Worm (Caenorhabditis elegans): ENCODE measurements around the gene acl-7.

Gene acl-7

DNA sequence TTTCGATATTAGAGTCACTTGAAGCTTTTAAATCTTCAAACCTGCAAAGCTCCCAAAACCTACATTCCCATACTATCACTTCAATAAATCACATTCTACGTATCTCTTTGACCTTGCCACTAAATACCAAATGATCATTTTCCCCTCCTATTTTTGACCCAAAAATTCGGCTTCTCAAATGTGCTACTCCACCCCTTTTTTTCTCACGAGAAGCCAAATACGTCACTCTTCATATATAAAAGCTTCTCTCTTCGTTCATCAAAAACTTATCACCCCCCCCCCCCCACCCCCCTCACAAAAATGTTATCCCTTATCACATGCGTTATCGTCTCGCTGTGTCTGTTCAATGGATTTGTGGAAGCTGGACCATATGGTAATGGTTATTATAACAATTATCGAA lies 10.5 kb upstream of the acl-7 start, which contains the start of gene Y46G5A.38:
Gene Y46G5A.38, plus strand, starts transcription at position 301 of the 400 bp plus-strand sequence.
- no peak for TF ChIP-seq egl-18 (GFP tag; IDR thresholded peaks at IDR 0.05)
- TF ChIP-seq lin-40 (tag; optimal IDR thresholded peaks at IDR 0.05), result no peak
- TF ChIP-seq repo-1 (tag; optimal IDR thresholded peaks at IDR 0.05), result no peak
- TF ChIP-seq snpc-1.3 (tag; optimal IDR thresholded peaks at IDR 0.05; ENCODE audit: insufficient read depth), result no peak

DNA sequence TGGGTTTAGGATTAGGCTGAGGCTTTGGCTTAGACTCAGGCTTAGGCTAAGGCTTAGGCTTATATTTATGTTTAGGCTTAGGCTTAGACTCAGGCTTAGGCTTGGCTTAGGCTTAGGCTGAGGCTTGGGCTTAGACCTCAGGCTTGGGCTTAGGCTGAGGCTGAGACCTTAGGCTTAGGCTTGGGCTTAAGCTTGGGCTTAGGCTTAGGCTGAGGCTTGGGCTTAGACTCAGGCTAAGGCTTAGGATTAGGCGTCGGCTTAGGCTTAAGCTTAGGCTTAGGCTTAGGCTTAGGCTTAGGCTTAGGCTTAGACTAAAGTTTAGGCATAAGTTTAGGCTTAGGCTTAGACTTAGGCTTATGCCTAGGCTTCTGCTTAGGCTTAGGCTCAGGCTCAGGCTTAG lies 8.2 kb upstream of the acl-7 start:
- TF ChIP-seq hlh-26 (GFP tag; conservative IDR thresholded peaks at IDR 0.05), result no peak
- no peak for TF ChIP-seq zim-3 (tag; optimal IDR thresholded peaks at IDR 0.05)
- 0 out of 2 replicates have a peak, but pooled peaks have one; percentile 6 for TF ChIP-seq egrh-3 (GFP tag; IDR thresholded peaks at IDR 0.05)

DNA sequence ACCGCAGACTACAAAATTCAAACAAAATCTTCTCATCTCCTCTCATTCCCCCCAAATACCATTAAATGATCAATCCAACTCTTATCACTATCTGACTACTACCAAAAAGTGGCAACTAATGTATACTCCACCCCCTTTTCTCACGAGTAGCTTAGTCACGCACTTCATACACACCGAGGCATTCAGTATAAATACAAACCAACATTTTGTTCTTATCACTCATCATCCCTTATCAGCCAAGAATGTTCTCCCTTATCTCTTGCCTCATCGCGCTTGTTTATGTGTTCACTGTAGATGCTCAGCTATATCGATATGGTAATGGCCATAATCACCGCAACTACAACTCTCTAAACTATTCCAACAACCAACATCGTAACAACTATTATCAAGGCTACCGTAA lies 7.2 kb upstream of the acl-7 start, which contains the start of gene Y46G5A.36:
Gene Y46G5A.36, plus strand, starts transcription at position 243 of the 400 bp plus-strand sequence.
- TF ChIP-seq nhr-80 (tag; optimal IDR thresholded peaks at IDR 0.05), result peak; percentile 41
- no peak for TF ChIP-seq Y53G8AR.9 (GFP tag; conservative IDR thresholded peaks at IDR 0.05)

DNA sequence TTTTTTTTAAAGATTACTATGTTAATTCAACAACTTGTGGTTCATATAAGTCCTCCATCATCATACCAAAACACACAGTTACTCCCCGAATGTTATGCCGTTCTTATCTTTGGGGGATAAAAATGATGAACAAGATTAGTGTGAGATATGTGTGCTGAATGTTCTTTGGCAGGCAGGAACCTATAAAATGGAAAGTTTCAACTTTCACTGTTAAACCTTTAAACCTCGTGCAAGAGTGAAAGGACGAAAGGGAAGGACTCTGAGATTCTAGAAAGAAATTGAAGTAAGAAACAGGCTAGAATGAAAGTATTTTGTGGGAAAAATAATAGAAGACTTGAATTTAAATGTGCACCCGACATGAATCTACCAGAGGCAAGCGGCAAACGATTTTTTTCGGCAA lies 3.7 kb upstream of the acl-7 start:
- TF ChIP-seq F37B4.10 (GFP tag; IDR thresholded peaks at IDR 0.05) (no peak), cebp-1 (GFP tag; IDR thresholded peaks at IDR 0.05) (no peak), cebp-1 (tag; optimal IDR thresholded peaks at IDR 0.05) (no peak), ztf-28 (GFP tag; IDR thresholded peaks at IDR 0.05) (no peak), C17E4.6 (GFP tag; IDR thresholded peaks at IDR 0.05) (no peak), F57A8.1 (GFP tag; optimal IDR thresholded peaks at IDR 0.05) (no peak), zim-3 (tag; optimal IDR thresholded peaks at IDR 0.05) (no peak), bed-2 (GFP tag; IDR thresholded peaks at IDR 0.05) (no peak), T26A5.8 (tag; optimal IDR thresholded peaks at IDR 0.05) (no peak), attf-3 (GFP tag; conservative IDR thresholded peaks at IDR 0.05) (no peak), Y56A3A.18 (GFP tag; IDR thresholded peaks at IDR 0.05) (no peak), pbrm-1 (GFP tag; IDR thresholded peaks at IDR 0.05) (no peak)

DNA sequence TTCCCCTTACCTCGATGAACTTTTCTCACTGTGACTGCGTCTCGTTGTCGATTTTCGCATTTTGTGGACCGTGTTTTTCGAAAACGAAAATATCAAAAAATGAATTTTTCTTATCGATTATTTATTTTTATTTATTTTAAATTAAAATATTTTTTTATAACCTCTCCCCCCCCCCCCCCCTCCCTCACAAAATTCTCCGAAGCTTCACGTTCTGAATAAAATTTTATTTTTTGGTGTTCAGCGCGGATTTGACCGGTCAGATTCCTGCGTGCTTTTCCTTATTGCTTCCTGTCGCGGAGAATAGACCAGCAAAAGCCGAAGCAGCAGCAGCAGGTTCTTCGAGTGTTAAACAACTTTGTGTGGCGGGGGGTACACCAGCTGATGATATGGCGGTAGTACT lies 2.2 kb upstream of the acl-7 start, which contains the start of gene Y46G5A.22:
Gene Y46G5A.22, minus strand, starts transcription at position 101 of the 400 bp plus-strand sequence.
- no peak for TF ChIP-seq atf-7 (tag; optimal IDR thresholded peaks at IDR 0.05)
- TF ChIP-seq Y95B8A.8 (GFP tag; IDR thresholded peaks at IDR 0.05), result no peak
- no peak for TF ChIP-seq ceh-79 (tag; optimal IDR thresholded peaks at IDR 0.05)
- TF ChIP-seq egl-18 (GFP tag; IDR thresholded peaks at IDR 0.05), result no peak
- TF ChIP-seq fkh-3 (tag; optimal IDR thresholded peaks at IDR 0.05), result no peak
- TF ChIP-seq unc-62 (GFP tag; optimal IDR thresholded peaks at IDR 0.05), result no peak
- TF ChIP-seq nhr-90 (tag; optimal IDR thresholded peaks at IDR 0.05), result no peak
- TF ChIP-seq snpc-1.3 (tag; optimal IDR thresholded peaks at IDR 0.05; ENCODE audit: insufficient read depth), result no peak

DNA sequence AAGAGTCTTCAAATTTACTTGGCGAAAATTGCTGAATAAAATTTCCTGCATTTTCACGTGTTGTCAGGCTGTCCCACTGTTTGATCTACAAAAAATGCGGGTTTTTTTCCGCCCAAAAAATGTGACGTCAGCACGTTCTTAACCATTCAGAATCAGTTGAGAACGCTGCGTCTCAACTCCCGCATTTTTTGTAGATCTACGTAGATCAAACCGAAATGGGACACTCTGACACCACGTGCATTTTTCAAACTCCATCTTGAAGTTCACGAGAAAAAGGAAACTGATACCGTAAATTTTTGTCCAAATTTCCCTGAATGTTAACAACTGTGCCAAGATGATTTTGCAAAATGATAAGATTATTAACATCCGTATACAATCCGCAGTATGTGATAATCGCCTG lies 3.0 kb downstream of the acl-7 start:
- TF ChIP-seq egrh-3 (GFP tag; IDR thresholded peaks at IDR 0.05), result no peak
- TF ChIP-seq ceh-79 (tag; optimal IDR thresholded peaks at IDR 0.05), result no peak
- TF ChIP-seq hsf-1 (GFP tag; IDR thresholded peaks at IDR 0.05), result no peak
- TF ChIP-seq lsy-27 (tag; optimal IDR thresholded peaks at IDR 0.05; ENCODE audit: borderline replicate concordance, insufficient read depth), result no peak

DNA sequence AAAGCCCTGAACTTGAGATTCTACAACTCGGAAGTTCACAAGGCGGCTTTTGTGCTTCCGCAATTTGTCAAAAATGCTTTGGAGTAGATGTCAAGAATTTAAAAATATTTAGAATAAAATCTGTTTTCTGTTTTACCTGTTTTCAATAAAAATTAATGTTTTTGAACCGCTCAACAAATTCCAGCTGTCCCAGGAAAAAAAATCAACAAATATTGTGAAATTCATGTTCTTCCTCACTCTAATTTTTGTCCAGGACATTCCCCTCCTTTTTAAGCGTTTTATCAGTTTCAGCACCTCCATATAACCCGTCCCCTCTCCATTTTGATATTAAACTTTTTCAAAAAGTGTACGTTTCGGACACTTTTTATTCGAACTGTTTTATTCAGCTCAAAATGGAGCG lies 5.6 kb downstream of the acl-7 start, which contains the start of gene Y46G5A.20:
Gene Y46G5A.20, plus strand, starts transcription at position 301 of the 400 bp plus-strand sequence.
- TF ChIP-seq ztf-28 (GFP tag; IDR thresholded peaks at IDR 0.05) (no peak), cebp-1 (GFP tag; IDR thresholded peaks at IDR 0.05) (no peak), cebp-1 (tag; optimal IDR thresholded peaks at IDR 0.05) (peak; percentile 42)
